Worm (Caenorhabditis elegans): Measurements from ENCODE around the gene Y69E1A.8.

DNA sequence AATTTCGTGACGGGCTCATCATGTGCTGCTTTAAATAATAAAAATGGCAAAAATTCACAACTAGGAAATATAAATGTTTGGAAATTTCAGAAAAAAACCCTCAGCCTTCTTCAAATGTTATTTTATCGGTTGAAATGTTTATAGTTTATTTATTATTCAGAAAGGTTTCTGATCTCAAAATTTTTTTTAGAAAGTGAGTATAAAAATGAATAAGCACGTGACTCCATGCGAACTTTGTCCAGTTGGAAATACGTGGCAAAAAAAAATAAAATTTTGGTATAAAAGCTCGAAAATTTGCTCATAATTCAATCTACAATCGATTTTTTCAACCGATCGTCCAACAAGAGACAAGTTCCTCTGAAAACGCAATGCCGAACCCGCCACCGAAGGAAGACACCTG is 16.9 kb upstream of the Y69E1A.8 start, which contains the start of gene nsph-3.1:
- no peak for TF ChIP-seq mep-1 (tag; optimal IDR thresholded peaks at IDR 0.05)
- no peak for TF ChIP-seq sdz-12 (GFP tag; optimal IDR thresholded peaks at IDR 0.05)
- TF ChIP-seq F10B5.3 (tag; optimal IDR thresholded peaks at IDR 0.05), result no peak
- TF ChIP-seq snpc-4 (tag; optimal IDR thresholded peaks at IDR 0.05), result no peak
- no peak for TF ChIP-seq zag-1 (tag; optimal IDR thresholded peaks at IDR 0.05)
- no peak for TF ChIP-seq nhr-25 (tag; optimal IDR thresholded peaks at IDR 0.05; ENCODE audit: borderline replicate concordance, insufficient read depth)
- no peak for TF ChIP-seq mdl-1 (tag; optimal IDR thresholded peaks at IDR 0.05)
- no peak for TF ChIP-seq lin-1 (GFP tag; IDR thresholded peaks at IDR 0.05)
- TF ChIP-seq lim-7 (GFP tag; IDR thresholded peaks at IDR 0.05), result no peak
- TF ChIP-seq ceh-44 (GFP tag; IDR thresholded peaks at IDR 0.05), result no peak
